Fruit fly (Drosophila melanogaster): Measurements from ENCODE around the gene KrT95D.

The KrT95D gene

DNA sequence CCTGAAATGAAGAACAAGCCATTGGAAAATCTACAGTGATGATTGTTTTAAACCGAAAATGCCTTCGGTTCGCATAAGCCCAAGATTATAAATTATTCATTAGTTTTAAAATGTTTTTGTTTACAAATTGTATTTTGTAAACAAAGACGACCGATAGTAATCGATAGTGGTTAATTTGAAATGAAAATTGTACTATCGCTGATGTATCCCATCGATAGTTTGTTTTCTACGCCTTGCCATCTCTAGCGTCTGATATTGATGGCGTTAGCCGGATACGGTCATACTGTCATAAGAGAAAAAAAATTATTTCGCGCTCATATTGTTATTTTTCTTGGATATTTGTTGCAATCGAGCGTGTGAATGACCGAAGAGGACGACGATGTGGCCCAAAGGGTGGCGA lies 26.4 kb upstream of the KrT95D start, which contains the start of gene SMC1:
TSS of gene SMC1 (plus strand) at position 247 of the 400 bp plus-strand sequence.
- no peak for TF ChIP-seq Snoo (tag; optimal IDR thresholded peaks at IDR 0.05)
- TF ChIP-seq CG12605 (GFP tag; IDR thresholded peaks at IDR 0.05): no peak
- no peak for TF ChIP-seq CG13204 (GFP tag; optimal IDR thresholded peaks at IDR 0.05)
- no peak for TF ChIP-seq CG17806 (tag; optimal IDR thresholded peaks at IDR 0.05)
- TF ChIP-seq Pif1A (GFP tag; optimal IDR thresholded peaks at IDR 0.05): no peak
- TF ChIP-seq CG10348 (GFP tag; IDR thresholded peaks at IDR 0.05): no peak
- no peak for TF ChIP-seq fd96Ca (GFP tag; IDR thresholded peaks at IDR 0.05)
- no peak for TF ChIP-seq CG14655 (GFP tag; optimal IDR thresholded peaks at IDR 0.05)
- no peak for TF ChIP-seq CG15710 (tag; optimal IDR thresholded peaks at IDR 0.05)
- TF ChIP-seq CG9948 (tag; optimal IDR thresholded peaks at IDR 0.05): no peak
- TF ChIP-seq CG8301 (tag; optimal IDR thresholded peaks at IDR 0.05): no peak
- TF ChIP-seq Pif1B (GFP tag; optimal IDR thresholded peaks at IDR 0.05): no peak
- no peak for TF ChIP-seq rn (GFP tag; IDR thresholded peaks at IDR 0.05)
- no peak for TF ChIP-seq CG4496 (GFP tag; IDR thresholded peaks at IDR 0.05)
- TF ChIP-seq gl (tag; optimal IDR thresholded peaks at IDR 0.05): no peak
- no peak for TF ChIP-seq EcR (GFP tag; optimal IDR thresholded peaks at IDR 0.05)
- TF ChIP-seq Ets98B (GFP tag; IDR thresholded peaks at IDR 0.05): no peak

DNA sequence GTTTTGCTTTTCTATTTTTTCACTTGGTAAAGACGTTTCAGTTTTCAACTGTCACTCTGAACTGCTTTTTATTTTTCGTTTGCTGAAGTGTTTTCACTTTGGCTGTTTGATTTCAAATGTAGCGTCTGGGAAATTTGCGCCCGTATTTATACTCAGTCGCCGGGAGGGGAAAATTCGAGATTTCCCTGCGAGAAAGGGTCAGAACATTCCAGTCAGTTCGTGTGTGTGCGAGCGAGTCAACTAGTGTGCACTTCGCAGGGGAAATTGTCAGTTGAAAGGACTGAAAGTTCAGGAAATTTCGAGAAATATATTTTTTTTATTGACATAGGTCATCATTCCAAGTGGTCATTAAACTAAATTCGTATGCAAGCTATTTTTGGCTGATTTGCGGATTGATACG lies 25.6 kb upstream of the KrT95D start, which contains the start of gene Hsp68:
TSS of gene Hsp68 (minus strand) at position 123 of the 400 bp plus-strand sequence.
- no peak for TF ChIP-seq Ets98B (GFP tag; IDR thresholded peaks at IDR 0.05)
- TF ChIP-seq rn (GFP tag; IDR thresholded peaks at IDR 0.05): no peak
- no peak for TF ChIP-seq CG9948 (tag; optimal IDR thresholded peaks at IDR 0.05)
- peak; percentile 88 for TF ChIP-seq EcR (GFP tag; optimal IDR thresholded peaks at IDR 0.05)
- no peak for TF ChIP-seq CG13204 (GFP tag; optimal IDR thresholded peaks at IDR 0.05)
- TF ChIP-seq CG15710 (tag; optimal IDR thresholded peaks at IDR 0.05): peak; percentile 10
- TF ChIP-seq CG14655 (GFP tag; optimal IDR thresholded peaks at IDR 0.05): no peak
- peak; percentile 1 for TF ChIP-seq gl (tag; optimal IDR thresholded peaks at IDR 0.05)
- no peak for TF ChIP-seq Pif1A (GFP tag; optimal IDR thresholded peaks at IDR 0.05)
- no peak for TF ChIP-seq CG8301 (tag; optimal IDR thresholded peaks at IDR 0.05)
- no peak for TF ChIP-seq CG17806 (tag; optimal IDR thresholded peaks at IDR 0.05)
- TF ChIP-seq CG32121 (GFP tag; IDR thresholded peaks at IDR 0.05): peak; percentile 15; the same call in 1 of the 2 replicates
- TF ChIP-seq Pif1B (GFP tag; optimal IDR thresholded peaks at IDR 0.05): no peak
- TF ChIP-seq fd96Ca (GFP tag; IDR thresholded peaks at IDR 0.05): no peak

DNA sequence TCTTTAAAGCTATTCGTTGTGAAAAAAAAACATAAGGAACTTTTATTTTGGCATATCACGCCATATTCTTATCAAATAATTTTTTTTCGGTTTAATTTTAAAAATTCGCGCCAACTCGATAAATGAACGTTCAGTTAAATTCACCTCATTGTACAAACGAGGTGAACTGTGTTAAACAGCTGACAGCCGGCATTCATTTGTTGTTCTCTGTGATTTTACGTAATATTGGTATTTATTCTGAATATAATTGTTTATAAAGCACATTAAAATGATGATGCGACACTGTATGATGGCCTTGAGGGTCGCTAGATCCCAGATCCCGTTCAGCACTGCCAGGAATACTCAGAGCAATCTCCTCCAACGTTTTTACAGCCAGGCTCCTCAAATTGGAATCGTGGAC lies 22.6 kb upstream of the KrT95D start, which contains the start of gene CG6000:
TSS of gene CG6000 (plus strand) at position 165 of the 400 bp plus-strand sequence.
- TF ChIP-seq Snoo (tag; optimal IDR thresholded peaks at IDR 0.05) (no peak), CG13204 (GFP tag; optimal IDR thresholded peaks at IDR 0.05) (no peak), CG12605 (GFP tag; IDR thresholded peaks at IDR 0.05) (no peak), CG9948 (tag; optimal IDR thresholded peaks at IDR 0.05) (no peak), CG8301 (tag; optimal IDR thresholded peaks at IDR 0.05) (no peak), Pif1A (GFP tag; optimal IDR thresholded peaks at IDR 0.05) (no peak), CG17806 (tag; optimal IDR thresholded peaks at IDR 0.05) (no peak), rn (GFP tag; IDR thresholded peaks at IDR 0.05) (no peak), CG10348 (GFP tag; IDR thresholded peaks at IDR 0.05) (no peak), CG8159 (tag; optimal IDR thresholded peaks at IDR 0.05) (no peak), gl (tag; optimal IDR thresholded peaks at IDR 0.05) (no peak), fd96Ca (GFP tag; IDR thresholded peaks at IDR 0.05) (no peak), EcR (GFP tag; optimal IDR thresholded peaks at IDR 0.05) (no peak)

DNA sequence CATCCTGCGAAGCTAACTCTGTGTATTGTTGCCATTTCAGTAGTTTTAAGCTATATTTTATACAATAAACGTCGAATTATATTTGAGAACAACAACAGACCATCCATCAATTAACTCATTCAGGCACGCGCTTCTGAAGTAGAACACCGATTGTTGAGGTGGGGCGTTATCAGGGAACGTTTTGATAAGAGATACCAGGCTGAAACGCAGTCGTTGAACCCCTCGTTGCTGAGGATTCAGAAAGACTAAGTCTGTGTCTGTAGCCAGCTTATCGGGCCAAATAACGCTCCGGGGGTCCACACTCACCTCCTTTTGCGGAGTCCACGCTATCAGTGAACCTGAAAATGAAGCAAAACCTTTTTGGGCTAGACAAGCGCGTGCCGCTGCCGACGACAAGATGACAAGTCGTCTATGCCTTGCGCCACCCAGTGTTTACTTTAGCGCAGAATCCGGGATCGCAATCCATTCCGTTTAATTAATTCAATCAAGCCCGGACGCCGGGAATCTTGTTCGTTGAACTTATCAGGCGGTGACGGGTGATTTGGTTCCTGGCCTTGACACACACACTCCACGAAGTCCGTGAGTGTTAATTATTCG lies 22.0 kb upstream of the KrT95D start:
- TF ChIP-seq CG17806 (tag; optimal IDR thresholded peaks at IDR 0.05) (no peak), EcR (GFP tag; optimal IDR thresholded peaks at IDR 0.05) (peak; percentile 89), Pif1A (GFP tag; optimal IDR thresholded peaks at IDR 0.05) (no peak), Ets98B (GFP tag; IDR thresholded peaks at IDR 0.05) (peak; percentile 76), CG9948 (tag; optimal IDR thresholded peaks at IDR 0.05) (no peak), CG8301 (tag; optimal IDR thresholded peaks at IDR 0.05) (no peak), CG15710 (tag; optimal IDR thresholded peaks at IDR 0.05) (no peak), D1 (tag; optimal IDR thresholded peaks at IDR 0.05) (no peak), Snoo (tag; optimal IDR thresholded peaks at IDR 0.05) (no peak)

DNA sequence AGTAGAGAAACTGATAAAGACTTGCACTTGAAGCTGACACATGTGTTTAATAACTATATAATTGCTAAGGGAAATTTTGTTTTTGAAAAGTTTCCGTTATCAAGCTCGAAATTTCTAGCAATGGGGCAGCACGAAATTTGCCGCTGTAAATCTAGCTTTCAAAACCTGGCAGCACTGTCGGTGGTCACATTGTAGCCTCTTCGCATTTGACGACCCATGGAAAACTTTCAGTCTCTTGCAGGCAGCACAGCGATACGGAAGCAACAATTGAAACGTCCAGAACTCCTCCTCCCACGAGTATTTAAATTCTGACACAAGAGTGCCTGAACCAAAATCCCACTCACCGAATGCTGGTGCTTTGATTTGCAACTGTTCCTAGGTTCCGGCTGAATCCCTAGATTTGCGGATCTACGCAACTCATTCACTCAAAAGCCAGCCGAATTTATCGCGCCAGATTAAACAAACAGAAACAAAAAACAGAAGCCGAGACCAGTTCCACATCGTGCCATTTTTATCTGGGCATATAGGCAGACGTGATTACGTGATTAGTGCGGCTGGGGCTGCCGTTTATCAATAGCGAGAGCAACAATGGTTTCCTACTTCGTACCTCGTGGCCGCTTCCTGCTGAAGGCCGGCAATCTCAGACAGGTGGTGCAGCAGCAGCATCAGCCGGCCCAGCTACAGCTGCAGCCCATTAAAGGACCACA lies 20.0 kb upstream of the KrT95D start:
- TF ChIP-seq EcR (GFP tag; optimal IDR thresholded peaks at IDR 0.05) (peak; percentile 7), fd96Ca (GFP tag; IDR thresholded peaks at IDR 0.05) (peak; percentile 47; the same call in 1 of the 3 replicates), CG4496 (GFP tag; IDR thresholded peaks at IDR 0.05) (no peak), D1 (tag; optimal IDR thresholded peaks at IDR 0.05) (no peak), CG8159 (tag; optimal IDR thresholded peaks at IDR 0.05) (no peak), CG15710 (tag; optimal IDR thresholded peaks at IDR 0.05) (no peak), CG32121 (GFP tag; IDR thresholded peaks at IDR 0.05) (0 out of 2 replicates have a peak, but pooled peaks have one; percentile 19)

DNA sequence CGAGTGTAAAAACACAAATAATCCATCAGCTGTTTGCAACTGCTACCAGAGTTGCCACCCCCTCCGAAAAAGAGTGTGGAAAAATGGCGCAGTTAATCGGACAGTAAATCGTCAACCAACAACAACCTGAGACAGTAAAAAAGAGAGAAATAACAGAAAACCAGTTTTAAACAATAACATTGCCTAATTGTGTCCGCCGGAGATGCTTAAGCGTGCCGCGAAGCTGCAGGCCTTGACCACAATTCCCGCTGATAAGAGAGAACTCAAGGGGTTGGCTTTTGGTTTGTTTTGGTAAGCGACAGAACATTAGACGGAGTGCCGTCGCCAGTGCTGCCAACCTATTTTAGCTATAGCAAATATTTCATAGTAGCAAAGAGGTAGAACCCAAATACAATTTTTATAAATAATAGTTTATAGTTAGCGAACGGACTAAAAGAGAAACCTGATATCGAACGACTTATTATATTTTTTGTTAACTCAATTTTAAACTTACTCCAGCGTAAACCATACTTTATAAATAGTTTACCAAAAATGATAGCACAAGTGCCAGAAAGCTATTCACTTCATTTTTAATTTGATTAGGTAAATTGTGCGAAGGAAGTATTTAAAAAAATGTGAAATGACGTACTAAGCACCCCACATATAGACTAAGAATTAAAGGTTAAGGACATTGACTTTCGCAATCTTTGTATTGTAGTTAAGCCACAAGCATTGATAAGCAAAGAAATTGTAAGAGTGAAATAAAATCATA lies 19.2 kb upstream of the KrT95D start, which contains the start of the genes Atg6 and Pisd:
TSS of gene Atg6 (minus strand) at position 93 of the 751 bp plus-strand sequence.
TSS of gene Pisd (plus strand) at position 94 of the 751 bp plus-strand sequence.
- 0 out of 2 replicates have a peak, but pooled peaks have one; percentile 9 for TF ChIP-seq CG12605 (GFP tag; IDR thresholded peaks at IDR 0.05)
- no peak for TF ChIP-seq Pif1A (GFP tag; optimal IDR thresholded peaks at IDR 0.05)
- TF ChIP-seq CG8301 (tag; optimal IDR thresholded peaks at IDR 0.05): no peak
- TF ChIP-seq CG4496 (GFP tag; IDR thresholded peaks at IDR 0.05): 0 out of 3 replicates have a peak, but pooled peaks have one; percentile 27
- no peak for TF ChIP-seq D1 (tag; optimal IDR thresholded peaks at IDR 0.05)
- no peak for TF ChIP-seq Pif1B (GFP tag; optimal IDR thresholded peaks at IDR 0.05)
- TF ChIP-seq Snoo (tag; optimal IDR thresholded peaks at IDR 0.05): peak; percentile 6
- TF ChIP-seq EcR (GFP tag; optimal IDR thresholded peaks at IDR 0.05): peak; percentile 41
- no peak for TF ChIP-seq fd96Ca (GFP tag; IDR thresholded peaks at IDR 0.05)
- TF ChIP-seq CG8159 (tag; optimal IDR thresholded peaks at IDR 0.05): peak; percentile 20
- no peak for TF ChIP-seq CG13204 (GFP tag; optimal IDR thresholded peaks at IDR 0.05)
- peak; percentile 15 for TF ChIP-seq CG15710 (tag; optimal IDR thresholded peaks at IDR 0.05)
- TF ChIP-seq Ets98B (GFP tag; IDR thresholded peaks at IDR 0.05): peak; percentile 16; the same call in 1 of the 2 replicates
- TF ChIP-seq gl (tag; optimal IDR thresholded peaks at IDR 0.05): no peak
- no peak for TF ChIP-seq CG32121 (GFP tag; IDR thresholded peaks at IDR 0.05)

All from whole organism, pupa.